Worm (Caenorhabditis elegans) whole organism, late embryonic: ENCODE measurements around the gene droe-4.

Source experiments
- F13H6.1 ChIP-seq: sonication (generic microtip); optimal IDR thresholded peaks from 2 replicates; lab custom pipeline; 2016; ENCODE audit warnings: missing genetic modification characterization, missing compliant biosample characterization
- T23F11.4 ChIP-seq: fragments of 200-800 bp; sonication (Bioruptor generic); optimal IDR thresholded peaks from 2 replicates; lab custom pipeline; 2018; ENCODE audit warnings: mild to moderate bottlenecking, missing genetic modification characterization, missing compliant biosample characterization
- ahr-1 ChIP-seq: sonication (generic microtip); optimal IDR thresholded peaks from 2 replicates; lab custom pipeline; 2016; ENCODE audit warnings: missing genetic modification characterization, missing compliant biosample characterization
- ama-1 ChIP-seq: fragments of 150-350 bp; optimal IDR thresholded peaks from 2 replicates; lab custom pipeline; 2014
- ceh-14 ChIP-seq: sonication (generic microtip); optimal IDR thresholded peaks from 2 replicates; lab custom pipeline; 2016; ENCODE audit warnings: missing genotype, missing genetic modification characterization, missing compliant biosample characterization
- ceh-22 ChIP-seq: sonication (generic microtip); optimal IDR thresholded peaks from 2 replicates; lab custom pipeline; 2017; ENCODE audit warnings: missing biosample characterization, missing genetic modification characterization
- ceh-30 ChIP-seq: fragments of 150-350 bp; optimal IDR thresholded peaks from 2 replicates; lab custom pipeline; 2014; ENCODE audit warnings: missing biosample characterization, missing genetic modification characterization
- ceh-34 ChIP-seq: sonication (generic microtip); optimal IDR thresholded peaks from 2 replicates; lab custom pipeline; 2016; ENCODE audit warnings: mild to moderate bottlenecking, missing genetic modification characterization, missing compliant biosample characterization
- ceh-45 ChIP-seq: fragments of 200-800 bp; sonication (Bioruptor generic); IDR thresholded peaks from 2 replicates; pipeline ENCODE4 v1.3.6; 2022; ENCODE audit warnings: missing genetic modification reagents, missing genetic modification characterization, missing compliant biosample characterization
- ceh-48 ChIP-seq: sonication (generic microtip); optimal IDR thresholded peaks from 2 replicates; lab custom pipeline; 2016; ENCODE audit warnings: missing genetic modification characterization, inconsistent platforms, missing compliant biosample characterization
- ceh-6 ChIP-seq: fragments of 200-800 bp; sonication (Bioruptor generic); optimal IDR thresholded peaks from 2 replicates; lab custom pipeline; 2018; ENCODE audit warnings: mild to moderate bottlenecking, missing genetic modification characterization, missing compliant biosample characterization
- ceh-9 ChIP-seq: sonication (generic microtip); optimal IDR thresholded peaks from 2 replicates; lab custom pipeline; 2016; ENCODE audit warnings: mild to moderate bottlenecking, missing genetic modification characterization, inconsistent platforms, missing compliant biosample characterization
- che-1 ChIP-seq: sonication (generic microtip); optimal IDR thresholded peaks from 2 replicates; lab custom pipeline; 2016; ENCODE audit warnings: mild to moderate bottlenecking, missing genetic modification characterization, missing compliant biosample characterization
- elt-2 ChIP-seq: sonication (generic microtip); optimal IDR thresholded peaks from 2 replicates; lab custom pipeline; 2016; ENCODE audit warnings: missing genetic modification reagents, missing genetic modification characterization, missing compliant biosample characterization
- elt-4 ChIP-seq: sonication (generic microtip); optimal IDR thresholded peaks from 2 replicates; lab custom pipeline; 2016; ENCODE audit warnings: missing genetic modification characterization, missing compliant biosample characterization
- ets-4 ChIP-seq: sonication (generic microtip); optimal IDR thresholded peaks from 2 replicates; lab custom pipeline; 2016; ENCODE audit warnings: missing genetic modification characterization, missing compliant biosample characterization
- eyg-1 ChIP-seq: sonication (generic microtip); optimal IDR thresholded peaks from 2 replicates; lab custom pipeline; 2016; ENCODE audit warnings: missing genotype, missing genetic modification characterization, missing compliant biosample characterization
- fkh-10 ChIP-seq: fragments of 150-350 bp; optimal IDR thresholded peaks from 2 replicates; lab custom pipeline; 2014; ENCODE audit warnings: missing biosample characterization, missing genetic modification reagents, missing genetic modification characterization
- gmeb-2 ChIP-seq: sonication (generic microtip); optimal IDR thresholded peaks from 2 replicates; lab custom pipeline; 2016; ENCODE audit warnings: missing genetic modification characterization, inconsistent platforms, missing compliant biosample characterization
- hlh-15 ChIP-seq: sonication (generic microtip); optimal IDR thresholded peaks from 2 replicates; lab custom pipeline; 2016; ENCODE audit warnings: missing genetic modification characterization, missing compliant biosample characterization
- hlh-30 ChIP-seq: sonication (generic microtip); optimal IDR thresholded peaks from 2 replicates; lab custom pipeline; 2017; ENCODE audit warnings: antibody characterized with exemption, missing genetic modification characterization, missing compliant biosample characterization; ENCODE audit not compliant: insufficient read depth
- hlh-6 ChIP-seq: sonication (generic microtip); optimal IDR thresholded peaks from 2 replicates; lab custom pipeline; 2016; ENCODE audit warnings: missing genotype, missing genetic modification characterization, missing compliant biosample characterization
- hlh-8 ChIP-seq: sonication (generic microtip); optimal IDR thresholded peaks from 2 replicates; lab custom pipeline; 2016; ENCODE audit warnings: missing genotype, missing genetic modification characterization, missing compliant biosample characterization
- lim-6 ChIP-seq: sonication (generic microtip); optimal IDR thresholded peaks from 2 replicates; lab custom pipeline; 2016; ENCODE audit warnings: missing genetic modification characterization, missing compliant biosample characterization
- madf-2 ChIP-seq: sonication (generic microtip); optimal IDR thresholded peaks from 2 replicates; lab custom pipeline; 2017; ENCODE audit warnings: missing genetic modification characterization, missing compliant biosample characterization
- mec-3 ChIP-seq: sonication (generic microtip); optimal IDR thresholded peaks from 2 replicates; lab custom pipeline; 2016; ENCODE audit warnings: borderline replicate concordance, missing genetic modification characterization, missing compliant biosample characterization
- odd-2 ChIP-seq: sonication (generic microtip); optimal IDR thresholded peaks from 2 replicates; lab custom pipeline; 2017; ENCODE audit warnings: antibody characterized with exemption, mild to moderate bottlenecking, missing genetic modification characterization, missing compliant biosample characterization
- pag-3 ChIP-seq: sonication (generic microtip); optimal IDR thresholded peaks from 2 replicates; lab custom pipeline; 2016; ENCODE audit warnings: missing compliant biosample characterization, missing genetic modification characterization, borderline replicate concordance
- pat-9 ChIP-seq: fragments of 200-800 bp; sonication (Bioruptor generic); optimal IDR thresholded peaks from 2 replicates; lab custom pipeline; 2018; ENCODE audit warnings: mild to moderate bottlenecking, missing genetic modification characterization, moderate library complexity, missing compliant biosample characterization
- pax-1 ChIP-seq: fragments of 150-350 bp; optimal IDR thresholded peaks from 2 replicates; lab custom pipeline; 2014; ENCODE audit warnings: missing biosample characterization, missing genetic modification characterization
- pha-2 ChIP-seq: sonication (generic microtip); optimal IDR thresholded peaks from 2 replicates; lab custom pipeline; 2017; ENCODE audit warnings: mild to moderate bottlenecking, missing genetic modification characterization, missing compliant biosample characterization
- pha-4 ChIP-seq: fragments of 150-350 bp; optimal IDR thresholded peaks from 2 replicates; lab custom pipeline; 2018; ENCODE audit warnings: missing biosample characterization, missing genetic modification reagents, missing genetic modification characterization
- pqm-1 ChIP-seq: sonication (generic microtip); optimal IDR thresholded peaks from 2 replicates; lab custom pipeline; 2016; ENCODE audit warnings: missing genetic modification characterization, missing compliant biosample characterization
- pros-1 ChIP-seq: fragments of 150-350 bp; optimal IDR thresholded peaks from 2 replicates; lab custom pipeline; 2014; ENCODE audit warnings: missing biosample characterization, missing genetic modification reagents, missing genetic modification characterization
- sdc-2 ChIP-seq: sonication (generic microtip); optimal IDR thresholded peaks from 2 replicates; lab custom pipeline; 2016; ENCODE audit warnings: missing genotype, missing genetic modification characterization, missing compliant biosample characterization
- tbx-7 ChIP-seq: sonication (generic microtip); optimal IDR thresholded peaks from 2 replicates; lab custom pipeline; 2016; ENCODE audit warnings: missing genotype, missing genetic modification characterization, missing compliant biosample characterization
- ttx-3 ChIP-seq: sonication (generic microtip); optimal IDR thresholded peaks from 2 replicates; lab custom pipeline; 2016; ENCODE audit warnings: missing genetic modification reagents, missing genetic modification characterization, missing compliant biosample characterization
- unc-42 ChIP-seq: sonication (generic microtip); optimal IDR thresholded peaks from 2 replicates; lab custom pipeline; 2016; ENCODE audit warnings: missing genotype, missing genetic modification characterization, missing compliant biosample characterization
- unc-86 ChIP-seq: sonication (generic microtip); optimal IDR thresholded peaks from 2 replicates; lab custom pipeline; 2016; ENCODE audit warnings: missing genetic modification characterization, missing compliant biosample characterization
- zip-5 ChIP-seq: sonication (generic microtip); optimal IDR thresholded peaks from 2 replicates; lab custom pipeline; 2016; ENCODE audit warnings: missing genetic modification characterization, missing compliant biosample characterization
- ztf-16 ChIP-seq: sonication (generic microtip); optimal IDR thresholded peaks from 2 replicates; lab custom pipeline; 2017; ENCODE audit warnings: missing genetic modification characterization, missing compliant biosample characterization

The droe-4 gene

ce11 chrV:13953191-13953590 is 39.3 kb upstream of the droe-4 start, which contains the start of gene R10D12.8:
Gene R10D12.8 (minus strand): TSS chrV:13953291.
- TF ChIP-seq ceh-30 (tag; lab: Kevin White, UChicago), result no peak
- no peak for TF ChIP-seq mec-3
- no peak for TF ChIP-seq pros-1 (tag; lab: Kevin White, UChicago)
- TF ChIP-seq ceh-14 (tag; lab: Kevin White, UChicago), result no peak
- TF ChIP-seq hlh-6, result no peak
- TF ChIP-seq, all 69 proteins: peak for 0

- TF ChIP-seq pat-9 (tag; lab: Kevin White, UChicago) (no peak), ceh-9 (tag; lab: Kevin White, UChicago) (no peak), fkh-10 (no peak), hlh-6 (no peak), pha-4 (no peak), elt-2 (tag; lab: Kevin White, UChicago) (no peak), unc-86 (no peak), zip-5 (tag; lab: Kevin White, UChicago) (no peak), ttx-3 (tag; lab: Kevin White, UChicago) (no peak), F13H6.1 (no peak), unc-42 (tag; lab: Kevin White, UChicago) (no peak), eyg-1 (tag; lab: Kevin White, UChicago) (no peak), pax-1 (tag; lab: Kevin White, UChicago) (no peak), odd-2 (tag; lab: Kevin White, UChicago) (no peak), ets-4 (tag; lab: Kevin White, UChicago) (no peak), pqm-1 (no peak), ceh-6 (GFP tag; lab: Kevin White, UChicago) (no peak), lim-6 (no peak), hlh-15 (tag; lab: Kevin White, UChicago) (no peak), ama-1 (lab: Kevin White, UChicago) (no peak)
These were observed 38.4 kb upstream of the droe-4 start, which contains the start of gene swt-6 for ce11 chrV:13954056-13954455. Gene swt-6 (plus strand): TSS chrV:13954356.

- TF ChIP-seq unc-86 (no peak), elt-4 (no peak), ceh-22 (tag; lab: Kevin White, UChicago) (no peak), che-1 (tag; lab: Kevin White, UChicago) (no peak), unc-42 (tag; lab: Kevin White, UChicago) (no peak), pat-9 (tag; lab: Kevin White, UChicago) (no peak), ceh-34 (tag; lab: Kevin White, UChicago) (no peak), sdc-2 (no peak), ceh-48 (tag; lab: Kevin White, UChicago) (no peak), odd-2 (tag; lab: Kevin White, UChicago) (no peak), ets-4 (tag; lab: Kevin White, UChicago) (no peak), pha-2 (no peak), hlh-8 (no peak), eyg-1 (tag; lab: Kevin White, UChicago) (no peak), T23F11.4 (GFP tag; lab: Kevin White, UChicago) (no peak), ztf-16 (tag; lab: Kevin White, UChicago) (no peak), tbx-7 (tag; lab: Kevin White, UChicago) (no peak), madf-2 (tag; lab: Kevin White, UChicago) (no peak), hlh-30 (no peak), gmeb-2 (no peak)
These were observed 36.9 kb upstream of the droe-4 start for ce11 chrV:13955370-13956089.

- no peak for TF ChIP-seq ceh-6 (GFP tag; lab: Kevin White, UChicago)
- TF ChIP-seq ahr-1 (tag; lab: Kevin White, UChicago), result no peak
- TF ChIP-seq hlh-8, result no peak
- TF ChIP-seq ceh-22 (tag; lab: Kevin White, UChicago), result no peak
- no peak for TF ChIP-seq ceh-45 (GFP tag; lab: Robert Waterston, UW)
- no peak for TF ChIP-seq pag-3 (tag; lab: Kevin White, UChicago)
These were observed 34.8 kb upstream of the droe-4 start for ce11 chrV:13957691-13958090.
